Fruit fly (Drosophila melanogaster) whole organism, embryonic: ENCODE results near the gene mRpL40.
A peak's percentile ranks its signal among the peaks of the same experiment; 100 is the strongest.

Source experiments
- Abd-B ChIP-seq: fragments of 200-800 bp; sonication (Bioruptor generic); optimal IDR thresholded peaks from 2 replicates; lab custom pipeline; 2018; ENCODE audit warnings: missing biosample characterization, mild to moderate bottlenecking, missing genetic modification characterization, moderate library complexity
- Atf6 ChIP-seq: fragments of 200-800 bp; sonication (Bioruptor generic); IDR thresholded peaks from 2 replicates; pipeline ENCODE4 v1.3.6; 2022; ENCODE audit warnings: missing biosample characterization, missing genetic modification characterization
- BtbVII ChIP-seq: fragments of 200-800 bp; sonication (Bioruptor generic); optimal IDR thresholded peaks from 3 replicates; lab custom pipeline; 2017; ENCODE audit warnings: missing biosample characterization, mild to moderate bottlenecking, missing genetic modification characterization
- CG10979 ChIP-seq: fragments of 200-800 bp; sonication (Bioruptor generic); optimal IDR thresholded peaks from 2 replicates; lab custom pipeline; 2018; ENCODE audit warnings: missing biosample characterization, mild to moderate bottlenecking, missing genetic modification characterization, moderate library complexity
- CG1233 ChIP-seq: fragments of 200-800 bp; sonication (Bioruptor generic); optimal IDR thresholded peaks from 4 replicates; lab custom pipeline; 2018; ENCODE audit warnings: missing biosample characterization, mild to moderate bottlenecking, missing genetic modification characterization
- CG13775 ChIP-seq: fragments of 200-800 bp; sonication (Bioruptor generic); optimal IDR thresholded peaks from 3 replicates; lab custom pipeline; 2017; ENCODE audit warnings: missing biosample characterization, mild to moderate bottlenecking, missing genetic modification characterization
- CG15011 ChIP-seq: fragments of 200-800 bp; sonication (Bioruptor generic); optimal IDR thresholded peaks from 3 replicates; lab custom pipeline; 2018; ENCODE audit warnings: missing biosample characterization, mild to moderate bottlenecking, missing genetic modification characterization
- CG1529 ChIP-seq: fragments of 200-800 bp; sonication (Bioruptor generic); optimal IDR thresholded peaks from 3 replicates; lab custom pipeline; 2018; ENCODE audit warnings: missing biosample characterization, missing genetic modification characterization
- CG18764 ChIP-seq: fragments of 200-800 bp; sonication (Bioruptor generic); optimal IDR thresholded peaks from 3 replicates; lab custom pipeline; 2016; ENCODE audit warnings: missing biosample characterization, missing genetic modification characterization
- CG31224 ChIP-seq: fragments of 200-800 bp; sonication (Bioruptor generic); IDR thresholded peaks from 2 replicates; pipeline ENCODE4 v1.3.6; 2022; ENCODE audit warnings: missing biosample characterization, missing genetic modification characterization
- CG31441 ChIP-seq: fragments of 200-800 bp; sonication (Bioruptor generic); IDR thresholded peaks from 2 replicates; pipeline ENCODE4 v1.3.6; 2022; ENCODE audit warnings: missing biosample characterization, missing genetic modification characterization
- CG32532 ChIP-seq: fragments of 200-800 bp; sonication (Bioruptor generic); IDR thresholded peaks from 2 replicates; pipeline ENCODE4 v1.3.6; 2022; ENCODE audit warnings: missing biosample characterization, missing genetic modification characterization
- CG33557 ChIP-seq: fragments of 200-800 bp; sonication (Bioruptor generic); optimal IDR thresholded peaks from 2 replicates; lab custom pipeline; 2019; ENCODE audit warnings: missing biosample characterization, mild to moderate bottlenecking, missing genetic modification characterization, moderate library complexity
- CG42726 ChIP-seq: fragments of 200-800 bp; sonication (Bioruptor generic); IDR thresholded peaks from 2 replicates; pipeline ENCODE4 v1.3.6; 2022; ENCODE audit warnings: missing biosample characterization, missing genetic modification characterization; ENCODE audit not compliant: partially characterized antibody
- CG4424 ChIP-seq: fragments of 200-800 bp; sonication (Bioruptor generic); optimal IDR thresholded peaks from 3 replicates; lab custom pipeline; 2016; ENCODE audit warnings: missing biosample characterization, missing genetic modification characterization
- CG6175 ChIP-seq: fragments of 200-800 bp; sonication (Bioruptor generic); IDR thresholded peaks from 3 replicates; pipeline ENCODE4 v1.3.6; 2022; ENCODE audit warnings: missing biosample characterization, missing genetic modification characterization
- CG6654 ChIP-seq: fragments of 200-800 bp; sonication (Bioruptor generic); optimal IDR thresholded peaks from 2 replicates; lab custom pipeline; 2017; ENCODE audit warnings: missing biosample characterization, mild to moderate bottlenecking, missing genetic modification characterization
- CG6791 ChIP-seq: fragments of 200-800 bp; sonication (Bioruptor generic); IDR thresholded peaks from 3 replicates; pipeline ENCODE4 v1.3.6; 2022; ENCODE audit warnings: missing biosample characterization, missing genetic modification characterization; ENCODE audit not compliant: partially characterized antibody
- CG6854 ChIP-seq: fragments of 200-800 bp; sonication (Bioruptor generic); optimal IDR thresholded peaks from 3 replicates; lab custom pipeline; 2017; ENCODE audit warnings: missing biosample characterization, mild to moderate bottlenecking, missing genetic modification characterization
- CG7786 ChIP-seq: fragments of 200-800 bp; sonication (Bioruptor generic); optimal IDR thresholded peaks from 2 replicates; lab custom pipeline; 2016; ENCODE audit warnings: missing biosample characterization, missing genetic modification characterization
- CG7987 ChIP-seq: fragments of 200-800 bp; sonication (Bioruptor generic); optimal IDR thresholded peaks from 2 replicates; lab custom pipeline; 2018; ENCODE audit warnings: missing biosample characterization, mild to moderate bottlenecking, missing genetic modification characterization, moderate library complexity
- CG9609 ChIP-seq: fragments of 200-800 bp; sonication (Bioruptor generic); optimal IDR thresholded peaks from 3 replicates; lab custom pipeline; 2016; ENCODE audit warnings: missing biosample characterization, missing genetic modification characterization
- CHES-1-like ChIP-seq: fragments of 200-800 bp; sonication (Bioruptor generic); optimal IDR thresholded peaks from 2 replicates; lab custom pipeline; 2016; ENCODE audit warnings: missing biosample characterization, missing genetic modification characterization
- CoRest ChIP-seq: fragments of 200-800 bp; sonication (Bioruptor generic); optimal IDR thresholded peaks from 3 replicates; lab custom pipeline; 2018; ENCODE audit warnings: missing biosample characterization, mild to moderate bottlenecking, missing genetic modification characterization, moderate library complexity
- Dbx ChIP-seq: fragments of 200-800 bp; sonication (Bioruptor generic); IDR thresholded peaks from 3 replicates; pipeline ENCODE4 v1.3.6; 2022; ENCODE audit warnings: missing biosample characterization, missing genetic modification characterization
- Dfd ChIP-seq, 2 experiments: fragments of >200 bp; optimal IDR thresholded peaks; 2 replicates each; lab custom pipeline; 2017; ENCODE audit warnings: missing biosample characterization in 2 of 2, missing genetic modification characterization in 2 of 2
- Eip74EF ChIP-seq, 2 experiments: fragments of 200-800 bp in 1 of 2; fragments of >200 bp in 1 of 2; sonication (Bioruptor generic) in 1 of 2; optimal IDR thresholded peaks; 2 replicates each; lab custom pipeline; 2017 to 2019; ENCODE audit warnings: missing biosample characterization in 2 of 2, missing genetic modification characterization in 2 of 2, mild to moderate bottlenecking in 1 of 2, moderate library complexity in 1 of 2
- Ets65A ChIP-seq: fragments of 200-800 bp; sonication (Bioruptor generic); peaks from one replicate; lab custom pipeline; 2016; ENCODE audit warnings: missing biosample characterization, missing genetic modification characterization
- Fer2 ChIP-seq: fragments of 200-800 bp; sonication (Bioruptor generic); optimal IDR thresholded peaks from 2 replicates; lab custom pipeline; 2018; ENCODE audit warnings: missing biosample characterization, mild to moderate bottlenecking, missing genetic modification characterization, moderate library complexity
- HmgZ ChIP-seq: fragments of 200-800 bp; sonication (Bioruptor generic); optimal IDR thresholded peaks from 2 replicates; lab custom pipeline; 2018; ENCODE audit warnings: missing biosample characterization, mild to moderate bottlenecking, missing genetic modification characterization
- Jarid2 ChIP-seq: fragments of 200-800 bp; sonication (Bioruptor generic); optimal IDR thresholded peaks from 3 replicates; lab custom pipeline; 2017; ENCODE audit warnings: mild to moderate bottlenecking, missing biosample characterization, missing genetic modification reagents, missing genetic modification characterization
- Lim3 ChIP-seq: fragments of 200-800 bp; sonication (Bioruptor generic); IDR thresholded peaks from 2 replicates; pipeline ENCODE4 v1.3.6; 2022; ENCODE audit warnings: missing biosample characterization, missing genetic modification characterization
- Neu2 ChIP-seq: fragments of 200-800 bp; sonication (Bioruptor generic); optimal IDR thresholded peaks from 3 replicates; lab custom pipeline; 2016; ENCODE audit warnings: missing biosample characterization, missing genetic modification characterization, borderline replicate concordance
- ara ChIP-seq: fragments of 200-800 bp; sonication (Bioruptor generic); IDR thresholded peaks from 2 replicates; pipeline ENCODE4 v1.3.6; 2022; ENCODE audit warnings: missing biosample characterization, missing genetic modification characterization
- bigmax ChIP-seq: fragments of 200-800 bp; sonication (Bioruptor generic); optimal IDR thresholded peaks from 2 replicates; lab custom pipeline; 2018; ENCODE audit warnings: missing biosample characterization, mild to moderate bottlenecking, missing genetic modification characterization
- cas ChIP-seq: fragments of 200-800 bp; sonication (Bioruptor generic); IDR thresholded peaks from 2 replicates; pipeline ENCODE4 v1.3.6; 2022; ENCODE audit warnings: missing biosample characterization, missing genetic modification characterization
- fd3F ChIP-seq: fragments of 200-800 bp; sonication (Bioruptor generic); optimal IDR thresholded peaks from 2 replicates; lab custom pipeline; 2018; ENCODE audit warnings: missing biosample characterization, mild to moderate bottlenecking, missing genetic modification characterization, moderate library complexity
- fu2 ChIP-seq: fragments of 200-800 bp; sonication (Bioruptor generic); optimal IDR thresholded peaks from 2 replicates; lab custom pipeline; 2016; ENCODE audit warnings: missing biosample characterization, missing genetic modification characterization
- lbe ChIP-seq: fragments of 200-800 bp; sonication (Bioruptor generic); optimal IDR thresholded peaks from 2 replicates; lab custom pipeline; 2016; ENCODE audit warnings: missing biosample characterization, mild to moderate bottlenecking, missing genetic modification characterization
- oc ChIP-seq: fragments of 200-800 bp; sonication (Bioruptor generic); optimal IDR thresholded peaks from 2 replicates; lab custom pipeline; 2018; ENCODE audit warnings: missing biosample characterization, mild to moderate bottlenecking, missing genetic modification characterization, moderate library complexity
- otp ChIP-seq: fragments of 200-800 bp; sonication (Bioruptor generic); IDR thresholded peaks from 3 replicates; pipeline ENCODE4, ENCODE4 v1.3.6; 2022; ENCODE audit warnings: missing biosample characterization, missing genetic modification characterization
- repo ChIP-seq: fragments of 200-800 bp; sonication (Bioruptor generic); optimal IDR thresholded peaks from 2 replicates; lab custom pipeline; 2016; ENCODE audit warnings: missing biosample characterization, missing genetic modification characterization
- rib ChIP-seq: fragments of 200-800 bp; sonication (Bioruptor generic); IDR thresholded peaks from 2 replicates; pipeline ENCODE4 v1.3.6; 2022; ENCODE audit warnings: missing biosample characterization, missing genetic modification characterization
- ro ChIP-seq: fragments of 200-800 bp; sonication (Bioruptor generic); IDR thresholded peaks from 2 replicates; pipeline ENCODE4 v1.3.6; 2022; ENCODE audit warnings: missing biosample characterization, missing genetic modification characterization
- row ChIP-seq: fragments of 200-800 bp; sonication (Bioruptor generic); IDR thresholded peaks from 3 replicates; pipeline ENCODE4 v1.3.6; 2022; ENCODE audit warnings: missing biosample characterization, missing genetic modification characterization
- sd ChIP-seq: fragments of 200-800 bp; sonication (Bioruptor generic); optimal IDR thresholded peaks from 3 replicates; lab custom pipeline; 2018; ENCODE audit warnings: missing biosample characterization, mild to moderate bottlenecking, missing genetic modification characterization, moderate library complexity
- slp2 ChIP-seq: fragments of 200-800 bp; sonication (Bioruptor generic); optimal IDR thresholded peaks from 2 replicates; lab custom pipeline; 2016; ENCODE audit warnings: missing biosample characterization, missing genetic modification characterization
- sob ChIP-seq: fragments of 200-800 bp; sonication (Bioruptor generic); IDR thresholded peaks from 2 replicates; pipeline ENCODE4 v1.3.6; 2022; ENCODE audit warnings: missing biosample characterization, missing genetic modification characterization
- ssp ChIP-seq: fragments of 200-800 bp; sonication (Bioruptor generic); IDR thresholded peaks from 2 replicates; pipeline ENCODE4 v1.3.6; 2022; ENCODE audit warnings: missing biosample characterization, missing genetic modification characterization
- tap ChIP-seq: fragments of 200-800 bp; optimal IDR thresholded peaks from 3 replicates; lab custom pipeline; 2019; ENCODE audit warnings: missing biosample characterization, mild to moderate bottlenecking, missing genetic modification characterization, moderate library complexity
- zfh1 ChIP-seq: fragments of 200-800 bp; sonication (Bioruptor generic); IDR thresholded peaks from 3 replicates; pipeline ENCODE4 v1.3.6; 2022; ENCODE audit warnings: missing biosample characterization, missing genetic modification characterization

The mRpL40 gene

dm6 chr3R:11392805-11393204, 14.9 kb upstream of the mRpL40 start (continued):
- TF ChIP-seq Atf6 (GFP tag; lab: Robert Waterston, UW) (no peak), sob (GFP tag; lab: Robert Waterston, UW) (no peak; the same call in 1 of the 2 replicates), CG1233 (peak; percentile 88), fd3F (GFP tag; lab: Kevin White, UChicago) (no peak), CG42726 (GFP tag; lab: Robert Waterston, UW) (no peak), Abd-B (GFP tag; lab: Kevin White, UChicago) (no peak), ro (GFP tag; lab: Robert Waterston, UW) (0 out of 2 replicates have a peak, but pooled peaks have one; percentile 37), CoRest (peak; percentile 63), CG4424 (GFP tag; lab: Kevin White, UChicago) (peak; percentile 77), Dfd (GFP tag; optimal IDR thresholded peaks at IDR 0.05; lab: Kevin White, UChicago) (peak in 1 of 2 experiments; percentile 32), ara (peak; percentile 83), CG15011 (peak; percentile 42), CG31224 (GFP tag; lab: Robert Waterston, UW) (0 out of 2 replicates have a peak, but pooled peaks have one; percentile 7), CHES-1-like (GFP tag; lab: Kevin White, UChicago) (no peak), slp2 (GFP tag; lab: Kevin White, UChicago) (peak; percentile 64), Jarid2 (peak; percentile 42), Ets65A (GFP tag; lab: Kevin White, UChicago) (peak; percentile 96), bigmax (GFP tag; lab: Kevin White, UChicago) (no peak), tap (tag; lab: Kevin White, UChicago) (no peak), sd (tag; lab: Kevin White, UChicago) (no peak), CG1529 (GFP tag; lab: Kevin White, UChicago) (peak; percentile 71), CG31441 (GFP tag; lab: Robert Waterston, UW) (no peak; the same call in 1 of the 2 replicates), CG9609 (GFP tag; lab: Kevin White, UChicago) (peak; percentile 24), fu2 (GFP tag; lab: Kevin White, UChicago) (no peak), CG32532 (GFP tag; lab: Robert Waterston, UW) (no peak), repo (GFP tag; lab: Kevin White, UChicago) (no peak), Dbx (GFP tag; lab: Robert Waterston, UW) (no peak), CG6175 (no peak), Lim3 (GFP tag; lab: Robert Waterston, UW) (no peak), Neu2 (GFP tag; lab: Kevin White, UChicago) (peak; percentile 61), Fer2 (peak; percentile 44), ssp (GFP tag; lab: Robert Waterston, UW) (peak; percentile 45; the same call in 1 of the 2 replicates), Eip74EF (GFP tag; optimal IDR thresholded peaks at IDR 0.05; lab: Kevin White, UChicago) (no peak), zfh1 (GFP tag; lab: Robert Waterston, UW) (peak; percentile 92), CG6854 (GFP tag; lab: Kevin White, UChicago) (peak; percentile 56), cas (GFP tag; lab: Robert Waterston, UW) (no peak), lbe (GFP tag; lab: Kevin White, UChicago) (no peak), rib (no peak), HmgZ (tag; lab: Kevin White, UChicago) (peak; percentile 7), CG13775 (GFP tag; lab: Kevin White, UChicago) (peak; percentile 83), otp (GFP tag; lab: Robert Waterston, UW) (peak; percentile 79), row (GFP tag; lab: Robert Waterston, UW) (no peak), CG7987 (GFP tag; lab: Kevin White, UChicago) (no peak), CG6791 (GFP tag; lab: Robert Waterston, UW) (0 out of 3 replicates have a peak, but pooled peaks have one; percentile 19), CG6654 (GFP tag; lab: Kevin White, UChicago) (peak; percentile 57), oc (tag; lab: Kevin White, UChicago) (no peak), CG18764 (peak; percentile 47), CG33557 (GFP tag; lab: Kevin White, UChicago) (peak; percentile 86), CG10979 (no peak), BtbVII (peak; percentile 24), CG7786 (no peak)
